Fruit fly (Drosophila melanogaster): Measurements from ENCODE around the gene CG33648.

The CG33648 gene

dm6 chr2L:14553868-14554591 is 29.9 kb downstream of the CG33648 start (continued):
- TF ChIP-seq Hr78 (GFP tag; optimal IDR thresholded peaks at IDR 0.05) (peak in 1 of 2 experiments; percentile 71), sim (GFP tag; IDR thresholded peaks at IDR 0.05) (peak; percentile 64), CG7745 (tag; optimal IDR thresholded peaks at IDR 0.05) (peak; percentile 77), kni (GFP tag; optimal IDR thresholded peaks at IDR 0.05) (peak; percentile 20), CG34376 (GFP tag; optimal IDR thresholded peaks at IDR 0.05) (no peak), CG4730 (GFP tag; IDR thresholded peaks at IDR 0.05) (peak; percentile 60; the same call in 1 of the 2 replicates), Gug (GFP tag; IDR thresholded peaks at IDR 0.05) (peak; percentile 58; the same call in 3 of the 4 replicates), CG13123 (GFP tag; optimal IDR thresholded peaks at IDR 0.05) (peak; percentile 38), sc (optimal IDR thresholded peaks at IDR 0.05) (no peak), sc (GFP tag; optimal IDR thresholded peaks at IDR 0.05) (peak; percentile 37), ttk (GFP tag; IDR thresholded peaks at IDR 0.05) (no peak), oc (tag; optimal IDR thresholded peaks at IDR 0.05) (peak; percentile 16), NC2β (GFP tag; optimal IDR thresholded peaks at IDR 0.05) (peak; percentile 47), tna (GFP tag; IDR thresholded peaks at IDR 0.05; ENCODE audit: partially characterized antibody) (no peak), Adf1 (GFP tag; IDR thresholded peaks at IDR 0.05) (no peak), mirr (GFP tag; optimal IDR thresholded peaks at IDR 0.05) (no peak), zfh2 (GFP tag; optimal IDR thresholded peaks at IDR 0.05) (no peak), Fer2 (tag; optimal IDR thresholded peaks at IDR 0.05) (no peak), NK7.1 (GFP tag; optimal IDR thresholded peaks at IDR 0.05) (peak; percentile 49), CG14441 (GFP tag; IDR thresholded peaks at IDR 0.05) (peak; percentile 67), CG17361 (GFP tag; IDR thresholded peaks at IDR 0.05) (peak; percentile 87), CG15011 (GFP tag; optimal IDR thresholded peaks at IDR 0.05) (peak; percentile 35), disco-r (GFP tag; optimal IDR thresholded peaks at IDR 0.05) (peak; percentile 66), BEAF-32 (GFP tag; optimal IDR thresholded peaks at IDR 0.05) (no peak), unpg (GFP tag; optimal IDR thresholded peaks at IDR 0.05) (peak; percentile 54), CG10462 (GFP tag; optimal IDR thresholded peaks at IDR 0.05) (peak; percentile 62), Max (GFP tag; optimal IDR thresholded peaks at IDR 0.05) (peak; percentile 73), C15 (GFP tag; IDR thresholded peaks at IDR 0.05) (no peak), CG13296 (GFP tag; optimal IDR thresholded peaks at IDR 0.05) (no peak), Tbp (GFP tag; optimal IDR thresholded peaks at IDR 0.05) (no peak), dysf (GFP tag; IDR thresholded peaks at IDR 0.05) (peak; percentile 52; the same call in 2 of the 3 replicates), CG4424 (GFP tag; optimal IDR thresholded peaks at IDR 0.05) (peak; percentile 83), CG4404 (GFP tag; IDR thresholded peaks at IDR 0.05) (peak; percentile 91), bab2 (GFP tag; optimal IDR thresholded peaks at IDR 0.05) (peak; percentile 53), CG9932 (GFP tag; IDR thresholded peaks at IDR 0.05) (peak; percentile 40), Dll (GFP tag; IDR thresholded peaks at IDR 0.05; ENCODE audit: partially characterized antibody) (no peak), CG1792 (GFP tag; optimal IDR thresholded peaks at IDR 0.05) (peak; percentile 63), CG10321 (GFP tag; IDR thresholded peaks at IDR 0.05) (no peak), eve (GFP tag; optimal IDR thresholded peaks at IDR 0.05) (peak; percentile 45 to 62), CG12104 (GFP tag; optimal IDR thresholded peaks at IDR 0.05) (peak; percentile 62), yki (optimal IDR thresholded peaks at IDR 0.05) (no peak), ewg (GFP tag; optimal IDR thresholded peaks at IDR 0.05) (peak; percentile 48), CG9609 (GFP tag; optimal IDR thresholded peaks at IDR 0.05) (peak; percentile 46), CG10366 (GFP tag; IDR thresholded peaks at IDR 0.05) (peak; percentile 54), fd96Cb (tag; optimal IDR thresholded peaks at IDR 0.05) (peak; percentile 81), Dip2 (GFP tag; IDR thresholded peaks at IDR 0.05) (no peak), cas (GFP tag; IDR thresholded peaks at IDR 0.05) (no peak), CG1603 (tag; optimal IDR thresholded peaks at IDR 0.05) (peak; percentile 82), CG2116 (GFP tag; optimal IDR thresholded peaks at IDR 0.05) (peak; percentile 37), Six4 (GFP tag; optimal IDR thresholded peaks at IDR 0.05) (peak; percentile 70), fd3F (GFP tag; optimal IDR thresholded peaks at IDR 0.05) (no peak)

Data from whole organism, embryonic.